Fruit fly (Drosophila melanogaster) whole organism, embryonic: Measurements from ENCODE around the gene CG14357.
A peak's percentile ranks its signal among the peaks of the same experiment; 100 is the strongest.

Experiments
- Atf6 ChIP-seq: fragments of 200-800 bp; sonication (Bioruptor generic); IDR thresholded peaks from 2 replicates; pipeline ENCODE4 v1.3.6; 2022; ENCODE audit warnings: missing biosample characterization, missing genetic modification characterization
- BtbVII ChIP-seq: fragments of 200-800 bp; sonication (Bioruptor generic); optimal IDR thresholded peaks from 3 replicates; lab custom pipeline; 2017; ENCODE audit warnings: missing biosample characterization, mild to moderate bottlenecking, missing genetic modification characterization
- CG10147 ChIP-seq: fragments of 200-800 bp; sonication (Bioruptor generic); optimal IDR thresholded peaks from 2 replicates; lab custom pipeline; 2019; ENCODE audit warnings: missing biosample characterization, mild to moderate bottlenecking, missing genetic modification characterization, moderate library complexity
- CG10366 ChIP-seq: fragments of 200-800 bp; sonication (Bioruptor generic); IDR thresholded peaks from 2 replicates; pipeline ENCODE4 v1.3.6; 2022; ENCODE audit warnings: missing biosample characterization, missing genetic modification characterization
- CG13296 ChIP-seq: fragments of 200-800 bp; sonication (Bioruptor generic); optimal IDR thresholded peaks from 3 replicates; lab custom pipeline; 2018; ENCODE audit warnings: missing biosample characterization, mild to moderate bottlenecking, missing genetic modification characterization
- CG14441 ChIP-seq: fragments of 200-800 bp; sonication (Bioruptor generic); IDR thresholded peaks from 2 replicates; pipeline ENCODE4 v1.3.6; 2022; ENCODE audit warnings: missing biosample characterization, missing genetic modification characterization
- CG15011 ChIP-seq: fragments of 200-800 bp; sonication (Bioruptor generic); optimal IDR thresholded peaks from 3 replicates; lab custom pipeline; 2018; ENCODE audit warnings: missing biosample characterization, mild to moderate bottlenecking, missing genetic modification characterization
- CG1603 ChIP-seq: fragments of 200-800 bp; sonication (Bioruptor generic); optimal IDR thresholded peaks from 2 replicates; lab custom pipeline; 2019; ENCODE audit warnings: missing biosample characterization, mild to moderate bottlenecking, missing genetic modification characterization, moderate library complexity
- CG16863 ChIP-seq: fragments of 200-800 bp; sonication (Bioruptor generic); optimal IDR thresholded peaks from 3 replicates; lab custom pipeline; 2016; ENCODE audit warnings: missing biosample characterization, missing genetic modification characterization
- CG17359 ChIP-seq: fragments of 200-800 bp; sonication (Bioruptor generic); optimal IDR thresholded peaks from 3 replicates; lab custom pipeline; 2018; ENCODE audit warnings: missing biosample characterization, mild to moderate bottlenecking, missing genetic modification characterization, moderate library complexity
- CG17568 ChIP-seq: fragments of 200-800 bp; sonication (Bioruptor generic); optimal IDR thresholded peaks from 2 replicates; lab custom pipeline; 2018; ENCODE audit warnings: missing biosample characterization, mild to moderate bottlenecking, missing genetic modification characterization, moderate library complexity
- CG7357 ChIP-seq: fragments of 200-800 bp; sonication (Bioruptor generic); IDR thresholded peaks from 3 replicates; pipeline ENCODE4 v1.3.6; 2022; ENCODE audit warnings: missing biosample characterization, missing genetic modification characterization
- CG8924 ChIP-seq: fragments of 200-800 bp; optimal IDR thresholded peaks from 3 replicates; lab custom pipeline; 2019; ENCODE audit warnings: missing biosample characterization, mild to moderate bottlenecking, missing genetic modification characterization, moderate library complexity
- CrebB ChIP-seq: fragments of 200-800 bp; sonication (Bioruptor generic); optimal IDR thresholded peaks from 3 replicates; lab custom pipeline; 2018; ENCODE audit warnings: missing biosample characterization, mild to moderate bottlenecking, missing genetic modification characterization
- Fer2 ChIP-seq: fragments of 200-800 bp; sonication (Bioruptor generic); optimal IDR thresholded peaks from 2 replicates; lab custom pipeline; 2018; ENCODE audit warnings: missing biosample characterization, mild to moderate bottlenecking, missing genetic modification characterization, moderate library complexity
- Med ChIP-seq: fragments of 200-800 bp; sonication (Bioruptor generic); peaks from one replicate; lab custom pipeline; 2016; ENCODE audit warnings: missing biosample characterization, missing genetic modification characterization, mild to moderate bottlenecking, inconsistent platforms, moderate library complexity
- Meics ChIP-seq: fragments of 200-800 bp; sonication (Bioruptor generic); optimal IDR thresholded peaks from 2 replicates; lab custom pipeline; 2017; ENCODE audit warnings: missing biosample characterization, mild to moderate bottlenecking, missing genetic modification characterization
- Mes4 ChIP-seq: fragments of 200-800 bp; sonication (Bioruptor generic); optimal IDR thresholded peaks from 2 replicates; lab custom pipeline; 2016; ENCODE audit warnings: missing biosample characterization, missing genetic modification characterization
- Optix ChIP-seq: fragments of 200-800 bp; sonication (Bioruptor generic); IDR thresholded peaks from 3 replicates; pipeline ENCODE4 v1.3.6; 2022; ENCODE audit warnings: missing biosample characterization, missing genetic modification characterization
- Ptx1 ChIP-seq: fragments of 200-800 bp; sonication (Bioruptor generic); IDR thresholded peaks from 2 replicates; pipeline ENCODE4 v1.3.6; 2022; ENCODE audit warnings: missing biosample characterization, missing genetic modification characterization
- Side ChIP-seq: fragments of 200-800 bp; sonication (Bioruptor generic); optimal IDR thresholded peaks from 2 replicates; lab custom pipeline; 2016; ENCODE audit warnings: missing biosample characterization, missing genetic modification characterization
- Sin3A ChIP-seq: fragments of >200 bp; optimal IDR thresholded peaks from 2 replicates; lab custom pipeline; 2018
- Tbp ChIP-seq: fragments of >200 bp; optimal IDR thresholded peaks from 2 replicates; lab custom pipeline; 2018; ENCODE audit warnings: missing biosample characterization, missing genetic modification characterization
- al ChIP-seq: fragments of 200-800 bp; sonication (Bioruptor generic); IDR thresholded peaks from 2 replicates; pipeline ENCODE4 v1.3.6; 2022; ENCODE audit warnings: missing biosample characterization, missing genetic modification characterization
- btn ChIP-seq: fragments of 200-800 bp; sonication (Bioruptor generic); optimal IDR thresholded peaks from 2 replicates; lab custom pipeline; 2016; ENCODE audit warnings: missing biosample characterization, missing genetic modification characterization
- cad ChIP-seq: fragments of >200 bp; optimal IDR thresholded peaks from 2 replicates; lab custom pipeline; 2017; ENCODE audit warnings: missing biosample characterization, missing genetic modification characterization
- crp ChIP-seq, 2 experiments: fragments of 200-800 bp; sonication (Bioruptor generic); optimal IDR thresholded peaks; 2 replicates in 1 of 2; 3 replicates in 1 of 2; lab custom pipeline; 2017; ENCODE audit warnings: missing biosample characterization in 2 of 2, missing genetic modification characterization in 2 of 2, mild to moderate bottlenecking in 1 of 2, moderate library complexity in 1 of 2
- da ChIP-seq: fragments of 200-800 bp; sonication (Bioruptor generic); optimal IDR thresholded peaks from 2 replicates; lab custom pipeline; 2016; ENCODE audit warnings: missing biosample characterization, missing genetic modification characterization
- dati ChIP-seq: fragments of 200-800 bp; sonication (Bioruptor generic); IDR thresholded peaks from 2 replicates; pipeline ENCODE4 v1.3.6; 2022; ENCODE audit warnings: missing biosample characterization, missing genetic modification characterization
- dimm ChIP-seq: fragments of 200-800 bp; sonication (Bioruptor generic); IDR thresholded peaks from 2 replicates; pipeline ENCODE4 v1.3.6; 2022; ENCODE audit warnings: missing biosample characterization, missing genetic modification characterization
- gt ChIP-seq: fragments of 200-800 bp; sonication (Bioruptor generic); IDR thresholded peaks from 2 replicates; pipeline ENCODE4 v1.3.6; 2022; ENCODE audit warnings: missing biosample characterization, missing genetic modification characterization
- hkb ChIP-seq, 2 experiments: fragments of 200-800 bp in 1 of 2; fragments of >200 bp in 1 of 2; sonication (Bioruptor generic) in 1 of 2; IDR thresholded peaks in 1 of 2; optimal IDR thresholded peaks in 1 of 2; 2 replicates each; pipeline versions ENCODE4 v1.3.6 to Lab custom; 2017 to 2022; ENCODE audit warnings: missing biosample characterization in 1 of 2, missing genetic modification characterization in 1 of 2
- ken ChIP-seq: fragments of 200-800 bp; sonication (Bioruptor generic); IDR thresholded peaks from 3 replicates; pipeline ENCODE4 v1.3.6; 2022; ENCODE audit warnings: missing biosample characterization, missing genetic modification characterization
- lola ChIP-seq, 3 experiments: fragments of >200 bp in 2 of 3; fragments of 200-800 bp in 1 of 3; sonication (Bioruptor generic) in 1 of 3; optimal IDR thresholded peaks; 2 replicates each; lab custom pipeline; 2017 to 2019; ENCODE audit warnings: missing biosample characterization in 3 of 3, missing genetic modification characterization in 3 of 3, mild to moderate bottlenecking in 1 of 3, moderate library complexity in 1 of 3
- luna ChIP-seq: fragments of 200-800 bp; sonication (Bioruptor generic); optimal IDR thresholded peaks from 2 replicates; lab custom pipeline; 2016; ENCODE audit warnings: missing biosample characterization, missing genetic modification characterization
- maf-S ChIP-seq: fragments of 200-800 bp; sonication (Bioruptor generic); optimal IDR thresholded peaks from 2 replicates; lab custom pipeline; 2016; ENCODE audit warnings: missing biosample characterization, missing genetic modification characterization
- nom ChIP-seq: fragments of 200-800 bp; sonication (Bioruptor generic); optimal IDR thresholded peaks from 2 replicates; lab custom pipeline; 2017; ENCODE audit warnings: missing biosample characterization, missing genetic modification characterization, mild to moderate bottlenecking, moderate library complexity, missing genetic modification reagents
- pum ChIP-seq: fragments of 200-800 bp; sonication (Bioruptor generic); optimal IDR thresholded peaks from 2 replicates; lab custom pipeline; 2016; ENCODE audit warnings: missing biosample characterization, missing genetic modification characterization
- repo ChIP-seq: fragments of 200-800 bp; sonication (Bioruptor generic); optimal IDR thresholded peaks from 2 replicates; lab custom pipeline; 2016; ENCODE audit warnings: missing biosample characterization, missing genetic modification characterization
- schlank ChIP-seq: fragments of 200-800 bp; sonication (Bioruptor generic); optimal IDR thresholded peaks from 2 replicates; lab custom pipeline; 2018; ENCODE audit warnings: missing biosample characterization, mild to moderate bottlenecking, missing genetic modification characterization
- sens-2 ChIP-seq: fragments of 200-800 bp; sonication (Bioruptor generic); IDR thresholded peaks from 2 replicates; pipeline ENCODE4 v1.3.6; 2022; ENCODE audit warnings: missing biosample characterization, missing genetic modification characterization
- sna ChIP-seq: fragments of 200-800 bp; sonication (Bioruptor generic); IDR thresholded peaks from 2 replicates; pipeline ENCODE4 v1.3.6; 2022; ENCODE audit warnings: missing biosample characterization, missing genetic modification characterization; ENCODE audit not compliant: partially characterized antibody
- sqz ChIP-seq: fragments of 200-800 bp; sonication (Bioruptor generic); optimal IDR thresholded peaks from 3 replicates; lab custom pipeline; 2018; ENCODE audit warnings: missing biosample characterization, mild to moderate bottlenecking, missing genetic modification characterization
- sr ChIP-seq: fragments of 200-800 bp; sonication (Bioruptor generic); IDR thresholded peaks from 3 replicates; pipeline ENCODE4 v1.3.6; 2022; ENCODE audit warnings: missing biosample characterization, missing genetic modification characterization
- stc ChIP-seq: fragments of 200-800 bp; sonication (Bioruptor generic); IDR thresholded peaks from 2 replicates; pipeline ENCODE4 v1.3.6; 2022; ENCODE audit warnings: missing biosample characterization, missing genetic modification characterization
- tgo ChIP-seq: fragments of 200-800 bp; sonication (Bioruptor generic); IDR thresholded peaks from 3 replicates; pipeline ENCODE4 v1.3.6; 2022; ENCODE audit warnings: missing biosample characterization, missing genetic modification characterization
- trh ChIP-seq: fragments of 200-800 bp; sonication (Bioruptor generic); optimal IDR thresholded peaks from 2 replicates; lab custom pipeline; 2016; ENCODE audit warnings: missing biosample characterization, missing genetic modification characterization
- twi ChIP-seq: fragments of 200-800 bp; optimal IDR thresholded peaks from 2 replicates; lab custom pipeline; 2019; ENCODE audit warnings: missing biosample characterization, mild to moderate bottlenecking, missing genetic modification characterization, moderate library complexity
- usp ChIP-seq: fragments of >200 bp; optimal IDR thresholded peaks from 2 replicates; lab custom pipeline; 2017; ENCODE audit warnings: missing biosample characterization, missing genetic modification characterization
- zen2 ChIP-seq: fragments of 200-800 bp; sonication (Bioruptor generic); IDR thresholded peaks from 3 replicates; pipeline ENCODE4 v1.3.6; 2022; ENCODE audit warnings: missing biosample characterization, missing genetic modification characterization; ENCODE audit not compliant: partially characterized antibody

CG14357 gene

DNA sequence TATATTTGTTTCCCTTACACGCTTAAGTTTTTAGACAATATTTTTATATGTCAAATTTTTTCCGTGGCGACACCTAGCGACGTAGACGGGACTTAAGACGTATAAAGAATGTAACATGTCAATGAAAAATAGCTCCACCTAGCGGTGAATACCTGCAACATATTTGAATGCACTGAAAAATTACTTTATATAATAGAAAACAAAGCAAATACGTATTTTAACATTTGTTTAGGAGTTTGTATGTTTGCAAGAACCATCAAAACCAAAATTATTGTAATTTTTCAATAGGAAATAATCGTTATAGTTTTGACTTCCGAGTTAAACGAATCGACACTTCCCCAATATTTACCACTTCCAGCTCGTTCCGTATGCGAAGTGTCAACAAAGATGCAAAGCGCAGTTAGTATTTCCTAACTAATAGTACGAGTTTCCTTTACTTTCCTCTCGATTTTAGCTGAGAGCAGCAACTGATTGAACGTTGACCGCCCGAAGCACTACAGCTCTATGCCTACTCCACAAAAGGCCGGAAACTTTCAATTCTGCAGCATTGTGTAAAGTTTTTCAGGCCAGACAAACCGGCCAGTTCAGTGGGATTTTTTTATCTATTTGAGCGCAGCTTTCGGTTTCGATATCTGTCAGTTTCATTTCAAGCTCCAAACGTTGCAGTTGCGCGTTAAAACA is 22.9 kb downstream of the CG14357 start, which contains the start of gene Npc2b (continued):
- TF ChIP-seq Med (GFP tag; lab: Kevin White, UChicago) (peak; percentile 92), Atf6 (GFP tag; lab: Robert Waterston, UW) (peak; percentile 39; the same call in 1 of the 2 replicates), luna (GFP tag; lab: Kevin White, UChicago) (no peak), Sin3A (no peak), CG17359 (tag; lab: Kevin White, UChicago) (peak; percentile 70), CG7357 (GFP tag; lab: Robert Waterston, UW) (0 out of 3 replicates have a peak, but pooled peaks have one; percentile 24), CG14441 (peak; percentile 20; the same call in 1 of the 2 replicates), Tbp (GFP tag; lab: Kevin White, UChicago) (no peak), Ptx1 (peak; percentile 44; the same call in 1 of the 2 replicates), CG10147 (no peak), dati (GFP tag; lab: Robert Waterston, UW) (no peak), CG13296 (GFP tag; lab: Kevin White, UChicago) (no peak), ken (GFP tag; lab: Robert Waterston, UW) (peak; percentile 50; the same call in 2 of the 3 replicates), CG15011 (GFP tag; lab: Kevin White, UChicago) (no peak), CG10366 (GFP tag; lab: Robert Waterston, UW) (peak; percentile 65), sqz (no peak), dimm (no peak), sna (GFP tag; lab: Robert Waterston, UW) (no peak), Side (GFP tag; lab: Kevin White, UChicago) (peak; percentile 33), sens-2 (no peak), Mes4 (peak; percentile 10), repo (GFP tag; lab: Kevin White, UChicago) (no peak), CG16863 (GFP tag; lab: Kevin White, UChicago) (no peak), twi (tag; lab: Kevin White, UChicago) (peak; percentile 2), da (no peak), Optix (GFP tag; lab: Robert Waterston, UW) (no peak), usp (GFP tag; lab: Kevin White, UChicago) (no peak), pum (GFP tag; lab: Kevin White, UChicago) (peak; percentile 19), CrebB (tag; lab: Kevin White, UChicago) (no peak), crp (GFP tag; optimal IDR thresholded peaks at IDR 0.05; lab: Kevin White, UChicago) (no peak), CG17568 (GFP tag; lab: Kevin White, UChicago) (peak; percentile 65), Meics (GFP tag; lab: Kevin White, UChicago) (peak; percentile 57), gt (GFP tag; lab: Robert Waterston, UW) (no peak), trh (GFP tag; lab: Kevin White, UChicago) (no peak), sr (GFP tag; lab: Robert Waterston, UW) (no peak), Fer2 (no peak), hkb (optimal IDR thresholded peaks at IDR 0.05; lab: Kevin White, UChicago) (no peak), hkb (GFP tag; IDR thresholded peaks at IDR 0.05; lab: Robert Waterston, UW) (peak; percentile 59), btn (GFP tag; lab: Kevin White, UChicago) (peak; percentile 38), al (GFP tag; lab: Robert Waterston, UW) (0 out of 2 replicates have a peak, but pooled peaks have one; percentile 21), nom (GFP tag; lab: Kevin White, UChicago) (peak; percentile 6), maf-S (GFP tag; lab: Kevin White, UChicago) (peak; percentile 43), tgo (GFP tag; lab: Robert Waterston, UW) (peak; percentile 45; the same call in 2 of the 3 replicates), stc (GFP tag; lab: Robert Waterston, UW) (peak; percentile 9; the same call in 1 of the 2 replicates), CG1603 (peak; percentile 55), schlank (tag; lab: Kevin White, UChicago) (no peak), cad (no peak), CG8924 (tag; lab: Kevin White, UChicago) (peak; percentile 19), lola (GFP tag; optimal IDR thresholded peaks at IDR 0.05; lab: Kevin White, UChicago) (peak in 1 of 3 experiments; percentile 12), zen2 (no peak), BtbVII (peak; percentile 32)
